Fruit fly (Drosophila melanogaster): ENCODE results near the gene CG31323.

Gene CG31323

DNA sequence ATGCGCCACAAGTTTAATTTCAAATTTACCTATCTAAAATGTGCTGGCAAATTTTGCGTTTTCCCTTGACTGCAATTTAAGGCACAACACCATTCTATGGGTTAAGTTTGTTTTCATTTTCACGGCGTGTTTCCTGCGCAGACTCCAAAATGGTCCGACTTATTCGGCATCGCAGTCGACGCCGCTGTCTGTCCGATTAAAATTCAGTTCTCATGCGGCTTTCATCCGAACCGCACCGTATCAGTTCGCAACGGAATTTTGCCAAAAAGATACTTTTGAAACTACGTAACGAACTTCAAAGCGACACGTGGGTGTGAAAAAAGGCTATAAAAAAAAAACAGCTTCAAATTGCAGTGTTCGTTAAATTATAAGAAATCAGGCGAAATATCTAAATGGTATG, at the start of gene CG31323:
Gene CG31323, plus strand, starts transcription at position 204 of the 400 bp plus-strand sequence.
- no peak for TF ChIP-seq fd85E (GFP tag; optimal IDR thresholded peaks at IDR 0.05)
- peak; percentile 47 for TF ChIP-seq svp (GFP tag)

DNA sequence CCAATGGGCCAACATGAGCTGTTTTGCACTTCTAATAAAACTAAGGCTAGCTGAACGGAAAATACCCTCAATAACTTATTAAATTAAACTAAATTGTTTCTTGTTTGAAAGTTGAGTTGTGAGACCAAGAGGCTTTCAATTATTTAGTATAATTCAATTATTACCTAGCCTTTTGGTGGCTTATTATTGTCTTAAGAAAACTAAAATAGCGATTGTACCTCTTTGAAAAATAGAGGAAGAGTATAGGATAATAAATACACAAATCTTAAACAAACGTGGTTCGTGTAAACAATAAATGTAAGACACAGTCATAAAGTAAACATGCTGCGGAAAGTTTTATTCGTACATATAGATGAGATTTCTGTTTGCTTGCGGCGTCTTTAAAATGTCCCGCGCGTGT, 49.5 kb upstream of the CG31323 start:
- TF ChIP-seq dsx (GFP tag; optimal IDR thresholded peaks at IDR 0.05; ENCODE audit: poor library complexity, severe bottlenecking) (no peak), Gug (GFP tag; IDR thresholded peaks at IDR 0.05) (no peak), Eip78C (GFP tag) (no peak), achi (GFP tag; optimal IDR thresholded peaks at IDR 0.05) (no peak), CG34406 (GFP tag; optimal IDR thresholded peaks at IDR 0.05) (no peak), topi (GFP tag; optimal IDR thresholded peaks at IDR 0.05) (no peak), dac (GFP tag; optimal IDR thresholded peaks at IDR 0.05) (no peak), svp (GFP tag) (no peak), ss (GFP tag; optimal IDR thresholded peaks at IDR 0.05) (no peak), CG11294 (GFP tag; IDR thresholded peaks at IDR 0.05) (no peak), CG3919 (GFP tag; optimal IDR thresholded peaks at IDR 0.05) (no peak), Blimp-1 (GFP tag; optimal IDR thresholded peaks at IDR 0.05) (no peak), CG6854 (GFP tag; optimal IDR thresholded peaks at IDR 0.05) (no peak), CG15336 (GFP tag; IDR thresholded peaks at IDR 0.05) (0 out of 2 replicates have a peak, but pooled peaks have one; percentile 30), esn (GFP tag; optimal IDR thresholded peaks at IDR 0.05) (no peak), CG1621 (tag; optimal IDR thresholded peaks at IDR 0.05) (no peak), fkh (GFP tag; optimal IDR thresholded peaks at IDR 0.05) (peak; percentile 80), net (GFP tag; optimal IDR thresholded peaks at IDR 0.05) (no peak), eg (GFP tag; IDR thresholded peaks at IDR 0.05) (0 out of 3 replicates have a peak, but pooled peaks have one; percentile 36), OdsH (GFP tag; optimal IDR thresholded peaks at IDR 0.05) (no peak), Eip93F (GFP tag; optimal IDR thresholded peaks at IDR 0.05) (no peak), CG6792 (GFP tag; optimal IDR thresholded peaks at IDR 0.05) (no peak), CG3032 (tag; optimal IDR thresholded peaks at IDR 0.05) (no peak), CG32006 (GFP tag; optimal IDR thresholded peaks at IDR 0.05) (no peak), salr (GFP tag; optimal IDR thresholded peaks at IDR 0.05) (no peak), fd59A (GFP tag; optimal IDR thresholded peaks at IDR 0.05) (no peak), CG8119 (GFP tag; IDR thresholded peaks at IDR 0.05) (0 out of 3 replicates have a peak, but pooled peaks have one; percentile 16), CG8319 (GFP tag; optimal IDR thresholded peaks at IDR 0.05) (no peak), lz (GFP tag; optimal IDR thresholded peaks at IDR 0.05) (no peak)

- TF ChIP-seq Met (GFP tag; optimal IDR thresholded peaks at IDR 0.05) (peak; percentile 59), Hr4 (GFP tag; optimal IDR thresholded peaks at IDR 0.05) (peak; percentile 80), CG3919 (GFP tag; optimal IDR thresholded peaks at IDR 0.05) (peak; percentile 40), lz (GFP tag; optimal IDR thresholded peaks at IDR 0.05) (peak; percentile 51), CG6792 (GFP tag; optimal IDR thresholded peaks at IDR 0.05) (peak; percentile 51), pdm3 (GFP tag; optimal IDR thresholded peaks at IDR 0.05) (peak; percentile 70), CG34406 (GFP tag; optimal IDR thresholded peaks at IDR 0.05) (peak; percentile 24), CG4318 (GFP tag; optimal IDR thresholded peaks at IDR 0.05) (peak; percentile 61), Hr39 (GFP tag; optimal IDR thresholded peaks at IDR 0.05) (peak; percentile 56), CG3032 (tag; optimal IDR thresholded peaks at IDR 0.05) (no peak), Smox (GFP tag; optimal IDR thresholded peaks at IDR 0.05) (peak; percentile 29), achi (GFP tag; optimal IDR thresholded peaks at IDR 0.05) (peak; percentile 45), CG10669 (GFP tag; optimal IDR thresholded peaks at IDR 0.05) (no peak), fd59A (GFP tag; optimal IDR thresholded peaks at IDR 0.05) (no peak), CG10631 (GFP tag; optimal IDR thresholded peaks at IDR 0.05) (peak; percentile 48), eg (GFP tag; IDR thresholded peaks at IDR 0.05) (peak; percentile 68; the same call in 2 of the 3 replicates), CG6276 (GFP tag; optimal IDR thresholded peaks at IDR 0.05) (peak; percentile 65), CG6808 (GFP tag; optimal IDR thresholded peaks at IDR 0.05) (no peak), esn (GFP tag; optimal IDR thresholded peaks at IDR 0.05) (peak; percentile 49), Eip78C (GFP tag) (peak; percentile 35), Sox102F (GFP tag; optimal IDR thresholded peaks at IDR 0.05) (peak; percentile 19), Eip93F (GFP tag; optimal IDR thresholded peaks at IDR 0.05) (no peak), dac (GFP tag; optimal IDR thresholded peaks at IDR 0.05) (peak; percentile 47), Ets21C (GFP tag; optimal IDR thresholded peaks at IDR 0.05) (peak; percentile 20), CG15336 (GFP tag; IDR thresholded peaks at IDR 0.05) (peak; percentile 80), Gug (GFP tag; IDR thresholded peaks at IDR 0.05) (no peak), OdsH (GFP tag; optimal IDR thresholded peaks at IDR 0.05) (peak; percentile 64), CG8632 (GFP tag; optimal IDR thresholded peaks at IDR 0.05) (peak; percentile 21), CG1621 (tag; optimal IDR thresholded peaks at IDR 0.05) (no peak), cyc (GFP tag; optimal IDR thresholded peaks at IDR 0.05) (peak; percentile 40), Ets96B (tag; optimal IDR thresholded peaks at IDR 0.05) (no peak), acj6 (GFP tag; optimal IDR thresholded peaks at IDR 0.05) (peak; percentile 58), CG11902 (GFP tag; optimal IDR thresholded peaks at IDR 0.05) (no peak)
Observed at dm6 chr3R:26121785-26122184, 48.9 kb upstream of the CG31323 start.
